Worm (Caenorhabditis elegans) whole organism, L2 larva: ENCODE measurements around the gene R07B1.11.

Experiments used
- F13H6.1 ChIP-seq: sonication (generic microtip); optimal IDR thresholded peaks from 2 replicates; lab custom pipeline; 2016; ENCODE audit warnings: missing genetic modification characterization, missing compliant biosample characterization
- Y55F3AM.14 ChIP-seq: fragments of 200-800 bp; sonication (Bioruptor generic); optimal IDR thresholded peaks from 2 replicates; lab custom pipeline; 2018; ENCODE audit warnings: mild to moderate bottlenecking, missing genetic modification characterization, missing compliant biosample characterization
- ZK546.5 ChIP-seq: sonication (generic microtip); optimal IDR thresholded peaks from 2 replicates; lab custom pipeline; 2017; ENCODE audit warnings: missing biosample characterization, missing genetic modification characterization
- alr-1 ChIP-seq: fragments of 150-350 bp; optimal IDR thresholded peaks from 2 replicates; lab custom pipeline; 2014; ENCODE audit warnings: missing biosample characterization, missing genetic modification characterization
- aly-2 ChIP-seq: fragments of 150-350 bp; optimal IDR thresholded peaks from 2 replicates; lab custom pipeline; 2014; ENCODE audit warnings: missing biosample characterization, missing genetic modification characterization
- crh-2 ChIP-seq: sonication (generic microtip); optimal IDR thresholded peaks from 2 replicates; lab custom pipeline; 2017; ENCODE audit warnings: missing biosample characterization, missing genetic modification characterization
- elt-3 ChIP-seq: sonication (generic microtip); optimal IDR thresholded peaks from 2 replicates; lab custom pipeline; 2017; ENCODE audit warnings: missing biosample characterization, missing genetic modification characterization
- gmeb-1 ChIP-seq: fragments of 150-350 bp; optimal IDR thresholded peaks from 2 replicates; lab custom pipeline; 2014; ENCODE audit warnings: missing biosample characterization, missing genetic modification characterization
- lsy-2 ChIP-seq, 2 experiments: fragments of 150-350 bp in 1 of 2; sonication (generic microtip) in 1 of 2; optimal IDR thresholded peaks; 2 replicates each; lab custom pipeline; 2014 to 2017; ENCODE audit warnings: missing biosample characterization in 2 of 2, missing genetic modification characterization in 2 of 2
- mdl-1 ChIP-seq, 2 experiments: fragments of 150-350 bp in 1 of 2; sonication (generic microtip) in 1 of 2; optimal IDR thresholded peaks; 2 replicates each; lab custom pipeline; 2017; ENCODE audit warnings: missing biosample characterization in 2 of 2, missing genetic modification characterization in 2 of 2
- nhr-10 ChIP-seq: sonication (generic microtip); optimal IDR thresholded peaks from 2 replicates; lab custom pipeline; 2017; ENCODE audit warnings: missing biosample characterization, missing genetic modification characterization
- nhr-12 ChIP-seq: fragments of 150-350 bp; optimal IDR thresholded peaks from 2 replicates; lab custom pipeline; 2014; ENCODE audit warnings: missing biosample characterization, missing genetic modification characterization
- nhr-129 ChIP-seq: fragments of 150-350 bp; optimal IDR thresholded peaks from 2 replicates; lab custom pipeline; 2014; ENCODE audit warnings: missing biosample characterization, missing genetic modification characterization
- skn-1 ChIP-seq: sonication (generic microtip); optimal IDR thresholded peaks from 2 replicates; lab custom pipeline; 2017; ENCODE audit warnings: missing biosample characterization, missing genetic modification characterization
- unc-39 ChIP-seq: fragments of 150-350 bp; optimal IDR thresholded peaks from 2 replicates; lab custom pipeline; 2014; ENCODE audit warnings: missing biosample characterization, missing genetic modification characterization
- zag-1 ChIP-seq: fragments of 150-350 bp; optimal IDR thresholded peaks from 2 replicates; lab custom pipeline; 2014; ENCODE audit warnings: missing biosample characterization, missing genetic modification characterization
- ztf-11 ChIP-seq: sonication (generic microtip); optimal IDR thresholded peaks from 2 replicates; lab custom pipeline; 2017; ENCODE audit warnings: missing biosample characterization, missing genetic modification characterization

The R07B1.11 gene

DNA sequence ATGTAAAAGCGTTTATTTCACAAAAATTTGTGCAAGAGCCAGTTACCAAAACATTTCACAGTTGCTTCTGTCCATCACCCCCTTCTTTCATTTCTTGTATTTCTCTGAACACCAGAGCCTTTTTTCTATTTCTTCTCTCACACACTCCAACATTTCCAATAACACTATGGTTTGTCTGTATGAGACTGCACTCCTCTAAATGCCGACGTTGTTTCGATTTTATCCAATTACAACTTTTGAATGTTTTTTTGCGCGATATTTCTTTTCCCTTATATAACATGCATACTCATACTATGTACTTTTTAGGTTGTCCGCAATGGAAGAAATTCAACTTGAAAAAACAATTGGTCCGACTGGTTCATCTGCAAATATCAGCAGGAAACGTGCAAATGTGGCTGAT lies 49.1 kb downstream of the R07B1.11 start, which contains the start of gene F21G4.5:
F21G4.5 (plus strand) TSS at position 301 of the 400 bp plus-strand sequence.
- no peak for TF ChIP-seq alr-1 (tag; lab: Kevin White, UChicago)
- TF ChIP-seq lsy-2 (tag; optimal IDR thresholded peaks at IDR 0.05; lab: Kevin White, UChicago): no peak
- no peak for TF ChIP-seq nhr-12
- TF ChIP-seq nhr-10: no peak
- no peak for TF ChIP-seq gmeb-1
- TF ChIP-seq aly-2 (tag; lab: Kevin White, UChicago): no peak
- TF ChIP-seq ztf-11 (tag; lab: Kevin White, UChicago): no peak
- TF ChIP-seq ZK546.5: no peak
- TF ChIP-seq elt-3: no peak
- TF ChIP-seq skn-1 (tag; lab: Kevin White, UChicago): no peak
- TF ChIP-seq crh-2 (tag; lab: Kevin White, UChicago): no peak
- TF ChIP-seq F13H6.1 (tag; lab: Kevin White, UChicago): no peak
- TF ChIP-seq mdl-1 (tag; optimal IDR thresholded peaks at IDR 0.05; lab: Kevin White, UChicago): no peak
- TF ChIP-seq unc-39 (tag; lab: Kevin White, UChicago): no peak
- no peak for TF ChIP-seq Y55F3AM.14 (GFP tag; lab: Kevin White, UChicago)
- no peak for TF ChIP-seq zag-1 (tag; lab: Kevin White, UChicago)
- no peak for TF ChIP-seq nhr-129 (tag; lab: Kevin White, UChicago)
- TF ChIP-seq, all 48 proteins: peak for 0
